Fruit fly (Drosophila melanogaster): ENCODE results near the gene Mettl14.

DNA sequence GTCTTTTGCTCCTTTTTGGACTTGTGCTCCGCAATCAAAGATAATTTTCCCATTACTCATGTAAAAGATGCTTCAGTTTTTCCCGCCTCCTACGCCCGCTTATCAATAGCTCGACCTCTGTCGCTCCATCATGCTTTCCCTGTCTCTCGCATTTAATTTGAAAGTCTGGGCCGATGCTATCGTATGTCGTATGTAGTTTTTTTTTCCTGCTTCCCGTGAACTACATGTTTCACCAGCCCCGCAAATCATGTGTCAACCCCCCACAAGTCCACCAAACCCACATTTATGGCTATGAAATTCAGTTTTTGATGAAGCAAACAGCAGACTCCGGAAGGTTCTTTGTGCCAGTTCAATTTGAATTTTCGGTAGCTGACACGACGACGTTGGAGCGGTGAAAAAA, 34.2 kb downstream of the Mettl14 start, which contains the start of gene CG14273:
- TF ChIP-seq CG31627 (GFP tag; optimal IDR thresholded peaks at IDR 0.05): no peak
- TF ChIP-seq CG6854 (GFP tag; optimal IDR thresholded peaks at IDR 0.05): no peak
- no peak for TF ChIP-seq dsx (GFP tag; optimal IDR thresholded peaks at IDR 0.05; ENCODE audit: poor library complexity, severe bottlenecking)
- TF ChIP-seq Smox (GFP tag; optimal IDR thresholded peaks at IDR 0.05): no peak
- no peak for TF ChIP-seq acj6 (GFP tag; optimal IDR thresholded peaks at IDR 0.05)
- TF ChIP-seq fd85E (GFP tag; optimal IDR thresholded peaks at IDR 0.05): no peak
- TF ChIP-seq Ets21C (GFP tag; optimal IDR thresholded peaks at IDR 0.05): no peak

Measured in whole organism, prepupa.